Fruit fly (Drosophila melanogaster) whole organism, larva: ENCODE results near the gene CG9915.

ENCODE experiments used
- noc ChIP-seq: fragments of 200-800 bp; sonication (Bioruptor generic); optimal IDR thresholded peaks from 3 replicates; lab custom pipeline; 2019; ENCODE audit warnings: missing biosample characterization, mild to moderate bottlenecking, missing genetic modification characterization, moderate library complexity

Gene CG9915

dm6 chrX:16313078-16313875 lies at the start of gene CG9915, which contains the start of gene SWIP:
TSS of gene CG9915 (minus strand) at chrX:16313138.
TSS of gene SWIP (plus strand) at chrX:16313709.
- TF ChIP-seq noc (tag; lab: Kevin White, UChicago), result no peak

dm6 chrX:16361306-16361705 lies 48.4 kb upstream of the CG9915 start, which contains the start of gene nonA:
TSS of gene nonA (plus strand) at chrX:16361569.
- no peak for TF ChIP-seq noc (tag; lab: Kevin White, UChicago)

dm6 chrX:16358670-16359320 lies 45.9 kb upstream of the CG9915 start, which contains the start of the genes U2af50 and PIG-Q:
TSS of gene U2af50 (minus strand) at chrX:16359039.
TSS of gene PIG-Q (plus strand) at chrX:16359143.
- no peak for TF ChIP-seq noc (tag; lab: Kevin White, UChicago)

- no peak for TF ChIP-seq noc (tag; lab: Kevin White, UChicago)
Measured at dm6 chrX:16350062-16350461, 37.1 kb upstream of the CG9915 start, which contains the start of gene sl. TSS of gene sl (plus strand) at chrX:16350315.

- peak; percentile 69 for TF ChIP-seq noc (tag; lab: Kevin White, UChicago)
Measured at dm6 chrX:16335107-16335642, 22.2 kb upstream of the CG9915 start.

dm6 chrX:16334251-16334860 lies 21.4 kb upstream of the CG9915 start:
- TF ChIP-seq noc (tag; lab: Kevin White, UChicago), result no peak

DNA sequence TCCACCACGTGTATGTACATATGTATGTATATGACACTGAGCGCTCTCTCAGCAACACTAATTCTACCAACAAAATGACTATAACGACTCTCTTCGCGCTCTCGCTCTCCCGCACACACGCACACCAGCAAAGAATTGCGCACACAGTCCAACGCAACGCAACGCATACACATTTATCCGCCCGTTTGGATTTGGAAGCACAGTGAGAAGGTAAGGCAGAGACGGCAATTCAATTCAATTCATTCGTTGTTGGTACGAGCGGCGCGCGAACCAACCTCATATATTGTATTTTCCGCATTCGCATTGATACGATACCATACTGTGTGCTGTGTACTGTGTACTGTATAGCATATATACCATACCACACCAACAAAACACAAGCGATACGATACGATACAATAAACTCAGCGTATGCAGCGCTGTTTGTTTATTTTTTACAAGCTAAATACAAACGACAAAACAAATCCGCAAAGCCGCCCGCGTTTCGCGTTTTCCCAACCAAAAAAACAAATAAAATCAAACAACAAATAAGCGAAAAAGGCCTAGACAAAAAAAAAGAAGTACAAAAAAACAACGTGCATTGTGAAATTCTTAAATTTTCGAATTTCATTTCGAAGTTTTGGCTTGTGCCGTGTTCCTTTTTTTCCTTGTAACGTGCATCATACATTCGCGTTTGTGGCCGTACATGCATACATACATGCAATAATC lies 20.6 kb upstream of the CG9915 start, which contains the start of the genes CG9921 and Dsp1:
Gene CG9921 (minus strand): TSS at position 167 of the 708 bp plus-strand sequence.
Gene Dsp1 (plus strand): TSS at position 179 of the 708 bp plus-strand sequence.
- TF ChIP-seq noc (tag; lab: Kevin White, UChicago), result no peak

DNA sequence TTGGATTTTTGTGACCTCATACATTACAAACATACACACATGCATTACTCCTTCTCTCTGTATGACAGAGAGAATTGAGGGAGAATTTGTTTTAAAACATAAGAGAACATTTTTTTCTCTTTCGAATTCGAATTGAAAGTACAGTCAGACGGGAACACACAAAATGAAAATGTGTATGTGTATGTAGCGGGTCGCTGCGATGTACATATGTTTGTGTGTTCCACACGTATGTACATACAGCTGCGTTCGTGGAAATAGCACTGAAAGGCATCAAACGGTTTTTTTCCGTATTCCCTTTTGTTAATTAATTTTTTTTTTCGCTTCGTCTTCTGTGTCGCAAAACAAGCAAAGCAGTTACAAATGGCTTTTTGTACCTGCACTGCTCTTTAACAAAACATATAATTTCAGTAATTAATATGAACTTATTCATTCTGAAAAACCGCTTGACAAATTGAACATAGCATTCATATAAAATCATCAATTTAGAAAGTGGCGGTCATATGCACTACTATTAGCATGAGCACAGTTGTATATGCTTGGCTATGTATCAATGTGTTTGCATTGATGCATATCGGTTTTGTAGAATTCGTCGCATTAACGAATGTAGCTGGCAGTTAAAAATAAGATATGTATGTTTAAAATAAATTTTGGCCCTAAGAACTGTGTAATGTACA lies 19.8 kb upstream of the CG9915 start:
- TF ChIP-seq noc (tag; lab: Kevin White, UChicago), result peak; percentile 98

DNA sequence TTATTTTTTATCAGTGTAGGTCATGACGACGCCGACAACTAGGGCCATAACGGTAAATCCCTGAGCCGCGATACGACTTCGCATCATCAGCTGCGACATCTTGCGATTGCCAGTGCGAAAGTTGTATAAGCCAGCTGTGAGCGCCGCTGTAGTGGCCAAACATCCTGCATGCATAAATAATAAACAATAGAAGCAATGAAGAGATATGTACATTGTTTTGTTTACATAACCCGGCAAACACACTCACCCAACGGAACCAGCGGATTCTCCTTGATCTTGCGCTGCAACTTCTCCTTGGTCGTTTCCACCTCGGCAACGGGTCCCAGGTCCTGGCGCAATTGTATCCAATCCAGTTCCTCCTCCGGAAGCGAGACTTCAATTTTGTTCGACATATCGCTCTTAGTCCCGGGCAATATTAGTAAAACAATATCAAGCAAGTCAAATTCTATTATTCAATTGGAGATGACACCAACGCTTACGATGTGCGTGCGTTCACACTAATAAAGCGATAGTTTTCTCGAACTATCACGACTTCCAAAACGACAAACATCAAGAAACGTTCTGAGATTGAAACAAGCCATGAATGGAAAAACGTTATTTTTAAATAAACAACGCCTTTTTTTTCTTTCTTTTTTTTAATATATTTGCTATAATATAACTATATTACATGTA lies 18.8 kb upstream of the CG9915 start:
- TF ChIP-seq noc (tag; lab: Kevin White, UChicago), result no peak

dm6 chrX:16330659-16331058 lies 17.7 kb upstream of the CG9915 start, which contains the start of gene CG9919:
TSS of gene CG9919 (minus strand) at chrX:16330759.
- TF ChIP-seq noc (tag; lab: Kevin White, UChicago), result no peak

- TF ChIP-seq noc (tag; lab: Kevin White, UChicago), result no peak
Measured at dm6 chrX:16325472-16325871, 12.5 kb upstream of the CG9915 start, which contains the start of gene CalpC. TSS of gene CalpC (plus strand) at chrX:16325763.

DNA sequence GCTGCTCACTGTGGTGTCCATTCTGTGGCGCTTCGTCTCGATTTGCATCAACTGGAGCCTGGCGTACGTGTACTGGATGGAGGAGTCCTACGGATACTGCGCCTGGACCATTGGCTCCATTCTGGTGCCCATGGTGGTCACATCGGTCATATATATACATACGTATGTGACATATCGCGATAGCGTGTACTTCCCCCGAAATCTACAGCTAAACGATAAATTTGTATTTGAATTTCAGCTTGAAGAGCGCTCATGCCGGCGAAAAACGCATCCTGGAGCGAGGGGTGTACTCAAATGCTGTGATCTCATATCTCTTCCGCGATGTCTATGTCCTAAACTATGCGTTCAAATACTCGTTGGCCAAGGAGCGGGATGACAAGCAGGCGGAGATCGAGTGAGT lies 10.6 kb upstream of the CG9915 start:
- no peak for TF ChIP-seq noc (tag; lab: Kevin White, UChicago)

DNA sequence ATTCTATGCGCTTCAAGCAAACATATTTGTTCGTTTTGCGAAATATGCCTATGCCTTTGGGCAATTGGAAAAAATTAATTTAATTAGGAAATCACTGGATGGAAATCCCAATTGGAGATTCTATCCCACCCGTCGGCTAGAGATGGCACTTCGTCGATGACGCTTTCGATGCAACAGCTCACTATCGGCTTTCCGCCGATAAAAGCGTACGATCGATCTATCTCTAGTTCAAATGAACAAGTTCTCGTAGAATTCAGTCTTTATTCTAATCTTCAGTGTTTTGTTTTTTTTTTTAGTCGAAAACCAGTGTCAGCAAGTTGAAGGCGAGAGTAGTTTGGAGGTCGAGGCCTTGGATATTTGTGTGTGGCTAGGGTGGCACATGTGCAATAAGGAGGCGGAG lies 10.1 kb upstream of the CG9915 start, which contains the start of the genes CG9917 and CG32579:
Gene CG9917 (minus strand): TSS at position 169 of the 400 bp plus-strand sequence.
Gene CG32579 (plus strand): TSS at position 224 of the 400 bp plus-strand sequence.
- TF ChIP-seq noc (tag; lab: Kevin White, UChicago), result no peak
